Worm (Caenorhabditis elegans) whole organism, L1 larva: ENCODE measurements around the gene kin-29.

Source experiments
- F16B12.6 ChIP-seq: fragments of 150-350 bp; optimal IDR thresholded peaks from 2 replicates; lab custom pipeline; 2014; ENCODE audit warnings: missing biosample characterization, missing genetic modification characterization
- ceh-8 ChIP-seq: fragments of 200-800 bp; sonication (Bioruptor generic); optimal IDR thresholded peaks from 2 replicates; lab custom pipeline; 2018; ENCODE audit warnings: mild to moderate bottlenecking, missing genetic modification characterization, moderate library complexity, missing compliant biosample characterization
- jun-1 ChIP-seq: fragments of 150-350 bp; optimal IDR thresholded peaks from 2 replicates; lab custom pipeline; 2014; ENCODE audit warnings: missing biosample characterization, missing genetic modification reagents, missing genetic modification characterization
- lin-15B ChIP-seq: fragments of 150-350 bp; sonication (generic microtip); optimal IDR thresholded peaks from 3 replicates; lab custom pipeline; 2014; ENCODE audit warnings: missing biosample characterization, missing genetic modification characterization
- mep-1 ChIP-seq: fragments of 150-350 bp; optimal IDR thresholded peaks from 2 replicates; lab custom pipeline; 2014; ENCODE audit warnings: missing biosample characterization, missing genetic modification characterization
- nhr-11 ChIP-seq: fragments of 150-350 bp; optimal IDR thresholded peaks from 2 replicates; lab custom pipeline; 2014; ENCODE audit warnings: missing biosample characterization, missing genetic modification characterization
- unc-130 ChIP-seq: fragments of 150-350 bp; optimal IDR thresholded peaks from 2 replicates; lab custom pipeline; 2017; ENCODE audit warnings: missing biosample characterization, missing genetic modification characterization, inconsistent platforms
- zag-1 ChIP-seq: fragments of 150-350 bp; optimal IDR thresholded peaks from 2 replicates; lab custom pipeline; 2014; ENCODE audit warnings: missing biosample characterization, missing genetic modification characterization

DNA sequence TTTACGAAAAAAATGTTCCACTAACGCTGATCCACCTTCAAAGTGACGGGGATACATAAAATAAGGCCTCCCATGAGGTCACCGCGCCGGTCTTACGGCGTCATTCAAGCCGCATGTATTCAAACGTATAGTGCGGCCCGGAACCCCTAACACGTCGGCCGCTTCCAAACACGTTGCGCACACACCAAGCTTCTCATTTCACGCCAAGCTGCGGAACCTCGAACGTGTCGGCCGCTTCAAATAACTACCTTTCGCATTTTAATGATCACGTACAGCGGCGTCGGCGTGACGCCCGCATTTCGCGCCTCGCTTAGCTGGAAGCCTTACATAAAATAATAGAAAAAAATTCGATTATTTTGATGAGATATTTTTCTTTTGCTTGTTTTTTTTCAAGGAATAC is 8.7 kb downstream of the kin-29 start:
- TF ChIP-seq ceh-8 (GFP tag; lab: Kevin White, UChicago) (no peak), mep-1 (no peak), zag-1 (tag; lab: Kevin White, UChicago) (no peak), lin-15B (tag; lab: Kevin White, UChicago) (no peak), nhr-11 (no peak), jun-1 (no peak), unc-130 (tag; lab: Kevin White, UChicago) (no peak), F16B12.6 (tag; lab: Kevin White, UChicago) (no peak)
